Worm (Caenorhabditis elegans): ENCODE measurements around the gene irg-4.

irg-4 gene

DNA sequence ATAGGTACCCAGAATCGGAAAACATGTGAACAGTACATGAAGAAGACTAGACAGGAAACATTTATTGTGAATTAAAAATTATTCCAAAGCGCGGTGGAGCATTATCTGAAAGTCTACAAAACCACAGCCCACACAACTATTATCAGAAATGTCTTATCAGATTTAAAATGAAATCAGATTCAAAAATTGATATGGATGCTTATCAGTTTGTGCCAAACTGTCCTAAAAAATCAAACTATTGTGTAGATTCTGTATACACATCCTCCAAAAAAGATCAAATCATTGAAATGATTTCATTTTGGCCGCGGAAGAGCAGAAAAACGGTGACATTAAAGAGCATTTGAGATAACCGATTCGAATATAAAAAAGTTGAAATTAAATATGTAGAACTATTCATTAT, at the start of gene irg-4:
TSS of gene irg-4 (plus strand) at position 392 of the 400 bp plus-strand sequence.
- TF ChIP-seq pqm-1 (tag; optimal IDR thresholded peaks at IDR 0.05) (peak; percentile 4), tlp-1 (tag; optimal IDR thresholded peaks at IDR 0.05) (peak; percentile 88), nhr-28 (tag; optimal IDR thresholded peaks at IDR 0.05) (no peak), ets-5 (GFP tag; IDR thresholded peaks at IDR 0.05) (no peak), elt-2 (tag; optimal IDR thresholded peaks at IDR 0.05) (peak; percentile 97), zip-4 (GFP tag; optimal IDR thresholded peaks at IDR 0.05) (no peak)

DNA sequence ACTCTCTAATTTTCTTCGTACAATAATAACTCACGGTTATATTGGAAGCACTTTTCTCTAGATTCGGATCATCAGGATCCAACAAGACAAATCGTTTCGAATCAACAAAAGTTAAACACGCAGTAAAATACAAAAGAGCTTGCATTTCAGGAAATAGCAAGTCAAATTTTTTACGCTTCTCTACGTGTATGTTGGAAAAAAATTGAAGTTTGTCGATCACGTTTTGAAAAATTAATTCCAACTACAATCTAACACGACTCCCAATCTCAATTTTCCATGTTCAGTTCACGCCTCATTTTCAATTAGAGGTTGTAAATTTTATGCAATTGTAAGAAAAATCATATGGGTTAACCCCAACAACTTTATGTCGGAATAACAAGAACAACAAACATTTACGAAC, 45.7 kb upstream of the irg-4 start, which contains the start of gene spe-45:
TSS of gene spe-45 (minus strand) at position 145 of the 400 bp plus-strand sequence.
- TF ChIP-seq sptf-1 (tag; optimal IDR thresholded peaks at IDR 0.05) (no peak), nhr-85 (tag) (peak; percentile 33), nhr-28 (tag; optimal IDR thresholded peaks at IDR 0.05) (no peak), rnt-1 (tag; optimal IDR thresholded peaks at IDR 0.05) (no peak), C16A3.4 (tag; optimal IDR thresholded peaks at IDR 0.05) (no peak), ztf-11 (tag; optimal IDR thresholded peaks at IDR 0.05) (no peak), unc-30 (tag; optimal IDR thresholded peaks at IDR 0.05) (no peak), lsy-2 (tag; optimal IDR thresholded peaks at IDR 0.05) (peak in 1 of 2 experiments; percentile 40), efl-3 (GFP tag; optimal IDR thresholded peaks at IDR 0.05) (no peak), lin-13 (GFP tag; optimal IDR thresholded peaks at IDR 0.05) (no peak), nhr-237 (tag; optimal IDR thresholded peaks at IDR 0.05) (no peak)

DNA sequence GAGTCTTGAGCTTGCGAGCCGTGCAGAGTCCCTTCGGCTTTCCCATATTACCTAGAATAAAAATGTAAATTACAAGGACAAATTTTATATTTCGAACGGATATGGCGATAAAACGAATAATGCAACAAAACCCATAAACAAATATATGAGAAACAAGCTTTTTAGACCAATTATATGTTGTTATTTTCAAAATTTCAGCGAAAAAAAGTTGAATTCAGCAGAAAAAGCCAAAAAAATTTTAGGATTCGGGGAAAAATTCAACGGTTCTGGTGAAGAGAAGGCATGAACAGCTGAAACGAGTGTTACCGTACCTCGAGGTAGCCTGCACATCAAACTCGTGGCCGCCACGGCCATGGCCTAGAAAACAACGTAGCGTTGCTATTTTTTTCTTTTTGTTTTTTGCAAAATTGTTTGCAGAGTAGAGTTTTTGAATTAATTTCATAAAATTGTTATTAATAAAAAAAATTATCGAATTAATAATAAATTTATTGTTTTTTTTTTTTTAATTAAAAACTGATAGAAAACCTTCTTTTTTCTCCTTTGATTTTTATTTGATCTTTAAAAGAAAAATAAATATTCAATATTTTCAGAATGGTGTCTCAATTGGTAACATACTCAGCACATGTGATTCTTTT, 44.5 kb upstream of the irg-4 start, which contains the start of the genes rps-23 and dpm-3:
TSS of gene rps-23 (minus strand) at position 51 of the 635 bp plus-strand sequence.
TSS of gene dpm-3 (plus strand) at position 585 of the 635 bp plus-strand sequence.
- peak; percentile 81 for TF ChIP-seq fkh-10 (GFP tag; optimal IDR thresholded peaks at IDR 0.05)
- TF ChIP-seq pax-3 (tag; optimal IDR thresholded peaks at IDR 0.05), result peak; percentile 95
- peak; percentile 89 for TF ChIP-seq irx-1 (tag; optimal IDR thresholded peaks at IDR 0.05)
- peak; percentile 79 for TF ChIP-seq sox-4 (tag; optimal IDR thresholded peaks at IDR 0.05)
- TF ChIP-seq lin-13 (GFP tag; optimal IDR thresholded peaks at IDR 0.05), result peak; percentile 93
- TF ChIP-seq sup-37 (GFP tag; optimal IDR thresholded peaks at IDR 0.05), result peak; percentile 74
- peak; percentile 55 for TF ChIP-seq hpl-2 (GFP tag; optimal IDR thresholded peaks at IDR 0.05)
- peak; percentile 93 for TF ChIP-seq swsn-7 (tag; optimal IDR thresholded peaks at IDR 0.05)
- TF ChIP-seq fos-1 (tag; optimal IDR thresholded peaks at IDR 0.05), result peak; percentile 91
- TF ChIP-seq nhr-11 (tag; optimal IDR thresholded peaks at IDR 0.05), result peak; percentile 87
- TF ChIP-seq tlp-1 (tag; optimal IDR thresholded peaks at IDR 0.05), result no peak
- TF ChIP-seq lir-3 (tag; optimal IDR thresholded peaks at IDR 0.05; ENCODE audit: poor library complexity), result peak; percentile 96
- TF ChIP-seq unc-98 (GFP tag; IDR thresholded peaks at IDR 0.05), result peak; percentile 90
- TF ChIP-seq lin-39 (tag; optimal IDR thresholded peaks at IDR 0.05), result peak; percentile 85
- TF ChIP-seq aly-2 (tag; optimal IDR thresholded peaks at IDR 0.05), result peak; percentile 81
- peak; percentile 65 for TF ChIP-seq zag-1 (tag; optimal IDR thresholded peaks at IDR 0.05)
- TF ChIP-seq mdl-1 (tag; optimal IDR thresholded peaks at IDR 0.05), result peak in 1 of 2 experiments; percentile 87
- peak; percentile 97 for TF ChIP-seq nhr-71 (tag; optimal IDR thresholded peaks at IDR 0.05)
- TF ChIP-seq nhr-237 (tag; optimal IDR thresholded peaks at IDR 0.05), result peak; percentile 62
- TF ChIP-seq alr-1 (tag; optimal IDR thresholded peaks at IDR 0.05; ENCODE audit: borderline replicate concordance), result no peak
- peak; percentile 91 for TF ChIP-seq egl-13 (tag; optimal IDR thresholded peaks at IDR 0.05)
- peak; percentile 20 for TF ChIP-seq ama-1 (optimal IDR thresholded peaks at IDR 0.05)
- peak; percentile 93 to 96 for TF ChIP-seq efl-1 (optimal IDR thresholded peaks at IDR 0.05)
- peak; percentile 87 to 98 for TF ChIP-seq efl-1 (GFP tag; optimal IDR thresholded peaks at IDR 0.05 in 1 of 2)
- TF ChIP-seq ceh-88 (GFP tag; IDR thresholded peaks at IDR 0.05), result peak; percentile 87
- peak; percentile 94 for TF ChIP-seq lin-15B (tag; optimal IDR thresholded peaks at IDR 0.05)
- TF ChIP-seq ets-5 (GFP tag; IDR thresholded peaks at IDR 0.05), result no peak
- TF ChIP-seq dsc-1 (tag; optimal IDR thresholded peaks at IDR 0.05), result peak; percentile 91
- no peak for TF ChIP-seq hlh-17 (GFP tag; optimal IDR thresholded peaks at IDR 0.05; ENCODE audit: borderline replicate concordance)
- TF ChIP-seq Y116A8C.19 (tag; optimal IDR thresholded peaks at IDR 0.05; ENCODE audit: borderline replicate concordance), result peak; percentile 53
- peak; percentile 98 for TF ChIP-seq unc-130 (tag; optimal IDR thresholded peaks at IDR 0.05)
- TF ChIP-seq egl-27 (tag; optimal IDR thresholded peaks at IDR 0.05), result no peak
- peak; percentile 97 for TF ChIP-seq C16A3.4 (tag; optimal IDR thresholded peaks at IDR 0.05)
- TF ChIP-seq nhr-47 (tag; optimal IDR thresholded peaks at IDR 0.05), result peak; percentile 96
- peak; percentile 79 for TF ChIP-seq elt-2 (tag; optimal IDR thresholded peaks at IDR 0.05)
- TF ChIP-seq lin-35 (GFP tag; optimal IDR thresholded peaks at IDR 0.05), result peak; percentile 88 to 93
- TF ChIP-seq unc-30 (tag; optimal IDR thresholded peaks at IDR 0.05), result no peak
- TF ChIP-seq C34B4.2 (tag; optimal IDR thresholded peaks at IDR 0.05), result no peak

Data from whole organism, L1 larva.